Worm (Caenorhabditis elegans): ENCODE results near the gene srh-83.

DNA sequence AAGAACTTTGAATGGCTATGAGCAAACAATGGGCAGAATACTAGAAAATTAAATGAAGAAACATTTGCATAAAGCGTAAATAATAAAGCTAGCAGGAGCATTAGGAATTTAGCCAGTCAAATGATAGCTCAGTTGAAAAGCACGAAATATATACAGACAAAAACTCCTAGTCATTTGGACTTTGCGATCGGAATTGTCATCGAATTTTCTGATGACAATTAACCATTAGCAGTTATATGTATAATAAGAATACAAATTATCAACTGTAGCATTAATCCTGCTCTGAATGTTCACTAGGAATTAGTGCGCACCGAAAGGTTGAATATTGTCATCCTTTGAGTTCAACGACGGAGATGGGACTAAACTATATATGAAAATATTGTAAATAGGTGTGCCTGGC is 16.9 kb upstream of the srh-83 start, which contains the start of gene ugt-38:
- TF ChIP-seq him-1 (tag; optimal IDR thresholded peaks at IDR 0.05): no peak
- no peak for TF ChIP-seq W03F9.2 (tag; optimal IDR thresholded peaks at IDR 0.05)
- TF ChIP-seq dao-5 (tag; optimal IDR thresholded peaks at IDR 0.05): no peak
